Worm (Caenorhabditis elegans) whole organism, early embryonic: ENCODE data around the gene txt-1.

ENCODE experiments used
- B0310.2 ChIP-seq: sonication (generic microtip); optimal IDR thresholded peaks from 2 replicates; lab custom pipeline; 2016; ENCODE audit warnings: mild to moderate bottlenecking, missing genetic modification characterization, missing compliant biosample characterization
- F13C5.2 ChIP-seq: sonication (generic microtip); optimal IDR thresholded peaks from 2 replicates; lab custom pipeline; 2017; ENCODE audit warnings: mild to moderate bottlenecking, missing genetic modification characterization, inconsistent platforms, missing compliant biosample characterization
- aly-1 ChIP-seq: sonication (generic microtip); optimal IDR thresholded peaks from 2 replicates; lab custom pipeline; 2016; ENCODE audit warnings: missing genetic modification characterization, missing compliant biosample characterization
- ama-1 ChIP-seq: fragments of 150-350 bp; optimal IDR thresholded peaks from 2 replicates; lab custom pipeline; 2014
- ceh-13 ChIP-seq: fragments of 200-800 bp; sonication (Bioruptor generic); optimal IDR thresholded peaks from 2 replicates; lab custom pipeline; 2018; ENCODE audit warnings: mild to moderate bottlenecking, missing genetic modification characterization, missing compliant biosample characterization
- ceh-36 ChIP-seq: sonication (generic microtip); optimal IDR thresholded peaks from 2 replicates; lab custom pipeline; 2016; ENCODE audit warnings: missing genetic modification characterization, inconsistent platforms, missing compliant biosample characterization
- flt-1 ChIP-seq: fragments of 200-800 bp; sonication (Bioruptor generic); IDR thresholded peaks from 2 replicates; pipeline ENCODE4 v1.3.6; 2022; ENCODE audit warnings: missing genetic modification characterization, missing compliant biosample characterization
- pes-1 ChIP-seq: fragments of 200-800 bp; sonication (Bioruptor generic); IDR thresholded peaks from 2 replicates; pipeline ENCODE4 v1.3.6; 2022; ENCODE audit warnings: missing genetic modification reagents, missing genetic modification characterization, missing compliant biosample characterization
- tbx-11 ChIP-seq: fragments of 200-800 bp; sonication (Bioruptor generic); IDR thresholded peaks from 2 replicates; pipeline ENCODE4 v1.3.6; 2022; ENCODE audit warnings: missing genetic modification characterization, missing compliant biosample characterization
- tbx-37 ChIP-seq: fragments of 200-800 bp; sonication (Bioruptor generic); conservative IDR thresholded peaks from 2 replicates; pipeline ENCODE4 v1.3.6; 2022; ENCODE audit warnings: missing genetic modification reagents, missing genetic modification characterization, missing compliant biosample characterization

DNA sequence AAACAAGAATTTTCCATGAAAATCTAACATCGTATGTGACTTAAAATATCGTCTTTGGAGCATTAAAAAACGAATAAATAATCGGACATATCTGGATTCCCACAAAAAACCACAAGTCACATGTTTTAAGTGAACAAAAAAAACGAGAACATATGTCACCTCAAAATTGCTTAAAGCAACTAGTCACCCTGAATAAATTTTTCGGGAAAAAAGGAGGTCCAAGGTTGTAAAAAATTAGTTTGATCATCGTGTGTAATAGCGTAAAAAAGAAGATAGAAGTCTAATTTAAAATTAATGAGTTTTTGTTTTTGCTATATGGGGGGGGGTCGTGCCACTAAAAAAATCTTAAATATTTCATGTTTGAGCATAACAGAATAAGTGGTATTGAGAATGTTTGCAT lies 23.8 kb downstream of the txt-1 start:
- TF ChIP-seq aly-1 (tag; lab: Kevin White, UChicago) (no peak), tbx-37 (GFP tag; lab: Robert Waterston, UW) (no peak), ceh-13 (no peak), ceh-36 (tag; lab: Kevin White, UChicago) (no peak), tbx-11 (no peak), F13C5.2 (tag; lab: Kevin White, UChicago) (no peak), ama-1 (no peak), B0310.2 (tag; lab: Kevin White, UChicago) (no peak), flt-1 (GFP tag; lab: Robert Waterston, UW) (no peak), pes-1 (no peak)
